Fruit fly (Drosophila melanogaster) whole organism, embryonic: Measurements from ENCODE around the gene scrt.

Experiments
- Ada2b ChIP-seq: fragments of 200-800 bp; sonication (Bioruptor generic); IDR thresholded peaks from 2 replicates; pipeline ENCODE4 v1.3.6; 2022; ENCODE audit warnings: missing biosample characterization, missing genetic modification characterization
- Antp ChIP-seq: fragments of 200-800 bp; sonication (Bioruptor generic); optimal IDR thresholded peaks from 3 replicates; lab custom pipeline; 2016; ENCODE audit warnings: missing biosample characterization, missing genetic modification characterization
- B-H2 ChIP-seq: fragments of 200-800 bp; sonication (Bioruptor generic); optimal IDR thresholded peaks from 2 replicates; lab custom pipeline; 2018; ENCODE audit warnings: missing biosample characterization, mild to moderate bottlenecking, missing genetic modification characterization
- CG10147 ChIP-seq: fragments of 200-800 bp; sonication (Bioruptor generic); optimal IDR thresholded peaks from 2 replicates; lab custom pipeline; 2019; ENCODE audit warnings: missing biosample characterization, mild to moderate bottlenecking, missing genetic modification characterization, moderate library complexity
- CG11093 ChIP-seq: fragments of 200-800 bp; sonication (Bioruptor generic); IDR thresholded peaks from 3 replicates; pipeline ENCODE4 v1.3.6; 2022; ENCODE audit warnings: missing biosample characterization, missing genetic modification characterization
- CG13296 ChIP-seq: fragments of 200-800 bp; sonication (Bioruptor generic); optimal IDR thresholded peaks from 3 replicates; lab custom pipeline; 2018; ENCODE audit warnings: missing biosample characterization, mild to moderate bottlenecking, missing genetic modification characterization
- CG15479 ChIP-seq: fragments of 200-800 bp; sonication (Bioruptor generic); optimal IDR thresholded peaks from 3 replicates; lab custom pipeline; 2019; ENCODE audit warnings: missing biosample characterization, mild to moderate bottlenecking, missing genetic modification characterization, moderate library complexity
- CG15696 ChIP-seq: fragments of 200-800 bp; sonication (Bioruptor generic); optimal IDR thresholded peaks from 2 replicates; lab custom pipeline; 2019; ENCODE audit warnings: missing biosample characterization, mild to moderate bottlenecking, missing genetic modification characterization, moderate library complexity
- CG16813 ChIP-seq: fragments of 200-800 bp; sonication (Bioruptor generic); IDR thresholded peaks from 3 replicates; pipeline ENCODE4 v1.3.6; 2022; ENCODE audit warnings: missing biosample characterization, missing genetic modification characterization; ENCODE audit not compliant: partially characterized antibody
- CG17802 ChIP-seq: fragments of 200-800 bp; sonication (Bioruptor generic); optimal IDR thresholded peaks from 2 replicates; lab custom pipeline; 2018; ENCODE audit warnings: missing biosample characterization, mild to moderate bottlenecking, missing genetic modification characterization, moderate library complexity
- CG1792 ChIP-seq: fragments of 200-800 bp; sonication (Bioruptor generic); optimal IDR thresholded peaks from 2 replicates; lab custom pipeline; 2016; ENCODE audit warnings: missing biosample characterization, missing genetic modification characterization
- CG1832 ChIP-seq: fragments of 200-800 bp; sonication (Bioruptor generic); optimal IDR thresholded peaks from 2 replicates; lab custom pipeline; 2017; ENCODE audit warnings: missing biosample characterization, mild to moderate bottlenecking, missing genetic modification characterization, inconsistent platforms
- CG2199 ChIP-seq: fragments of 200-800 bp; sonication (Bioruptor generic); IDR thresholded peaks from 3 replicates; pipeline ENCODE4 v1.3.6; 2022; ENCODE audit warnings: missing biosample characterization, missing genetic modification characterization
- CG2889 ChIP-seq: fragments of 200-800 bp; sonication (Bioruptor generic); IDR thresholded peaks from 3 replicates; pipeline ENCODE4 v1.3.6; 2022; ENCODE audit warnings: missing biosample characterization, missing genetic modification characterization
- CG31441 ChIP-seq: fragments of 200-800 bp; sonication (Bioruptor generic); IDR thresholded peaks from 2 replicates; pipeline ENCODE4 v1.3.6; 2022; ENCODE audit warnings: missing biosample characterization, missing genetic modification characterization
- CG32532 ChIP-seq: fragments of 200-800 bp; sonication (Bioruptor generic); IDR thresholded peaks from 2 replicates; pipeline ENCODE4 v1.3.6; 2022; ENCODE audit warnings: missing biosample characterization, missing genetic modification characterization
- CG33557 ChIP-seq: fragments of 200-800 bp; sonication (Bioruptor generic); optimal IDR thresholded peaks from 2 replicates; lab custom pipeline; 2019; ENCODE audit warnings: missing biosample characterization, mild to moderate bottlenecking, missing genetic modification characterization, moderate library complexity
- CG43689 ChIP-seq: fragments of 200-800 bp; sonication (Bioruptor generic); IDR thresholded peaks from 2 replicates; pipeline ENCODE4 v1.3.6; 2022; ENCODE audit warnings: missing biosample characterization, missing genetic modification characterization
- CG5245 ChIP-seq: fragments of 200-800 bp; sonication (Bioruptor generic); optimal IDR thresholded peaks from 3 replicates; lab custom pipeline; 2016; ENCODE audit warnings: missing biosample characterization, missing genetic modification characterization
- CG5953 ChIP-seq: fragments of 200-800 bp; sonication (Bioruptor generic); IDR thresholded peaks from 2 replicates; pipeline ENCODE4 v1.3.6; 2022; ENCODE audit warnings: missing biosample characterization, missing genetic modification characterization
- CG6791 ChIP-seq: fragments of 200-800 bp; sonication (Bioruptor generic); IDR thresholded peaks from 3 replicates; pipeline ENCODE4 v1.3.6; 2022; ENCODE audit warnings: missing biosample characterization, missing genetic modification characterization; ENCODE audit not compliant: partially characterized antibody
- CG6813 ChIP-seq: fragments of 200-800 bp; sonication (Bioruptor generic); optimal IDR thresholded peaks from 2 replicates; lab custom pipeline; 2017; ENCODE audit warnings: missing biosample characterization, missing genetic modification characterization, mild to moderate bottlenecking, moderate library complexity, missing genetic modification reagents
- CG7357 ChIP-seq: fragments of 200-800 bp; sonication (Bioruptor generic); IDR thresholded peaks from 3 replicates; pipeline ENCODE4 v1.3.6; 2022; ENCODE audit warnings: missing biosample characterization, missing genetic modification characterization
- CG8290 ChIP-seq, 3 experiments: fragments of 200-800 bp; sonication (Bioruptor generic); optimal IDR thresholded peaks; 2 replicates each; lab custom pipeline; 2016 to 2019; ENCODE audit warnings: missing biosample characterization in 3 of 3, missing genetic modification characterization in 3 of 3, mild to moderate bottlenecking in 2 of 3, moderate library complexity in 1 of 3
- CG8388 ChIP-seq: fragments of 200-800 bp; sonication (Bioruptor generic); optimal IDR thresholded peaks from 2 replicates; lab custom pipeline; 2019; ENCODE audit warnings: missing biosample characterization, mild to moderate bottlenecking, missing genetic modification characterization, moderate library complexity
- CG9817 ChIP-seq: fragments of 200-800 bp; sonication (Bioruptor generic); optimal IDR thresholded peaks from 2 replicates; lab custom pipeline; 2018; ENCODE audit warnings: missing biosample characterization, mild to moderate bottlenecking, missing genetic modification characterization, moderate library complexity
- Dip2 ChIP-seq: fragments of 200-800 bp; sonication (Bioruptor generic); IDR thresholded peaks from 2 replicates; pipeline ENCODE4 v1.3.6; 2022; ENCODE audit warnings: missing biosample characterization, missing genetic modification characterization
- Doc2 ChIP-seq: fragments of 200-800 bp; sonication (Bioruptor generic); IDR thresholded peaks from 2 replicates; pipeline ENCODE4 v1.3.6; 2022; ENCODE audit warnings: missing biosample characterization, missing genetic modification characterization
- Dref ChIP-seq: fragments of 200-800 bp; sonication (Bioruptor generic); IDR thresholded peaks from 2 replicates; pipeline ENCODE4 v1.3.6; 2022; ENCODE audit warnings: missing biosample characterization, missing genetic modification characterization
- HLH54F ChIP-seq: fragments of 200-800 bp; sonication (Bioruptor generic); optimal IDR thresholded peaks from 3 replicates; lab custom pipeline; 2016; ENCODE audit warnings: missing biosample characterization, missing genetic modification characterization
- Lhr ChIP-seq: fragments of 200-800 bp; sonication (Bioruptor generic); optimal IDR thresholded peaks from 3 replicates; lab custom pipeline; 2017; ENCODE audit warnings: mild to moderate bottlenecking, missing biosample characterization, missing genetic modification reagents, missing genetic modification characterization
- NFAT ChIP-seq: fragments of 200-800 bp; sonication (Bioruptor generic); IDR thresholded peaks from 2 replicates; pipeline ENCODE4 v1.3.6; 2022; ENCODE audit warnings: missing biosample characterization, missing genetic modification characterization
- Optix ChIP-seq: fragments of 200-800 bp; sonication (Bioruptor generic); IDR thresholded peaks from 3 replicates; pipeline ENCODE4 v1.3.6; 2022; ENCODE audit warnings: missing biosample characterization, missing genetic modification characterization
- Pdp1 ChIP-seq, 2 experiments: fragments of 200-800 bp; sonication (Bioruptor generic); optimal IDR thresholded peaks; 3 replicates each; lab custom pipeline; 2016; ENCODE audit warnings: missing biosample characterization in 2 of 2, missing genetic modification characterization in 2 of 2, mild to moderate bottlenecking in 1 of 2, moderate library complexity in 1 of 2
- Tbp ChIP-seq: fragments of >200 bp; optimal IDR thresholded peaks from 2 replicates; lab custom pipeline; 2018; ENCODE audit warnings: missing biosample characterization, missing genetic modification characterization
- ase ChIP-seq: fragments of 200-800 bp; sonication (Bioruptor generic); IDR thresholded peaks from 3 replicates; pipeline ENCODE4 v1.3.6; 2022; ENCODE audit warnings: missing biosample characterization, missing genetic modification characterization
- cas ChIP-seq: fragments of 200-800 bp; sonication (Bioruptor generic); IDR thresholded peaks from 2 replicates; pipeline ENCODE4 v1.3.6; 2022; ENCODE audit warnings: missing biosample characterization, missing genetic modification characterization
- danr ChIP-seq: fragments of 200-800 bp; sonication (Bioruptor generic); IDR thresholded peaks from 2 replicates; pipeline ENCODE4 v1.3.6; 2022; ENCODE audit warnings: missing biosample characterization, missing genetic modification characterization
- ewg ChIP-seq: fragments of 200-800 bp; sonication (Bioruptor generic); optimal IDR thresholded peaks from 3 replicates; lab custom pipeline; 2017; ENCODE audit warnings: mild to moderate bottlenecking, missing biosample characterization, missing genetic modification reagents, missing genetic modification characterization
- eyg ChIP-seq: fragments of 200-800 bp; sonication (Bioruptor generic); optimal IDR thresholded peaks from 3 replicates; lab custom pipeline; 2016; ENCODE audit warnings: missing biosample characterization, missing genetic modification characterization
- gcm ChIP-seq: fragments of 200-800 bp; sonication (Bioruptor generic); optimal IDR thresholded peaks from 2 replicates; lab custom pipeline; 2019; ENCODE audit warnings: missing biosample characterization, mild to moderate bottlenecking, missing genetic modification characterization, moderate library complexity
- hbn ChIP-seq: fragments of 200-800 bp; sonication (Bioruptor generic); IDR thresholded peaks from 2 replicates; pipeline ENCODE4 v1.3.6; 2022; ENCODE audit warnings: missing biosample characterization, missing genetic modification characterization; ENCODE audit not compliant: partially characterized antibody
- inv ChIP-seq: fragments of 200-800 bp; sonication (Bioruptor generic); IDR thresholded peaks from 2 replicates; pipeline ENCODE4 v1.3.6; 2022; ENCODE audit warnings: missing biosample characterization, missing genetic modification characterization; ENCODE audit not compliant: partially characterized antibody
- jigr1 ChIP-seq: fragments of 200-800 bp; sonication (Bioruptor generic); IDR thresholded peaks from 3 replicates; pipeline ENCODE4 v1.3.6; 2022; ENCODE audit warnings: missing biosample characterization, missing genetic modification characterization
- knrl ChIP-seq: fragments of 200-800 bp; sonication (Bioruptor generic); IDR thresholded peaks from 3 replicates; pipeline ENCODE4 v1.3.6; 2022; ENCODE audit warnings: missing biosample characterization, missing genetic modification characterization; ENCODE audit not compliant: partially characterized antibody
- org-1 ChIP-seq: fragments of 200-800 bp; sonication (Bioruptor generic); optimal IDR thresholded peaks from 2 replicates; lab custom pipeline; 2017; ENCODE audit warnings: missing biosample characterization, missing genetic modification characterization
- peb ChIP-seq: fragments of 200-800 bp; sonication (Bioruptor generic); IDR thresholded peaks from 2 replicates; pipeline ENCODE4 v1.3.6; 2022; ENCODE audit warnings: missing biosample characterization, missing genetic modification characterization
- pho ChIP-seq: fragments of 200-800 bp; sonication (Bioruptor generic); optimal IDR thresholded peaks from 2 replicates; lab custom pipeline; 2016; ENCODE audit warnings: missing biosample characterization, missing genetic modification characterization
- seq ChIP-seq: fragments of 200-800 bp; sonication (Bioruptor generic); IDR thresholded peaks from 2 replicates; pipeline ENCODE4 v1.3.6; 2022; ENCODE audit warnings: missing biosample characterization, missing genetic modification characterization
- vnd ChIP-seq: fragments of 200-800 bp; sonication (Bioruptor generic); IDR thresholded peaks from 3 replicates; pipeline ENCODE4 v1.3.6; 2022; ENCODE audit warnings: missing biosample characterization, missing genetic modification characterization; ENCODE audit not compliant: partially characterized antibody
- zfh1 ChIP-seq: fragments of 200-800 bp; sonication (Bioruptor generic); IDR thresholded peaks from 3 replicates; pipeline ENCODE4 v1.3.6; 2022; ENCODE audit warnings: missing biosample characterization, missing genetic modification characterization

scrt gene

DNA sequence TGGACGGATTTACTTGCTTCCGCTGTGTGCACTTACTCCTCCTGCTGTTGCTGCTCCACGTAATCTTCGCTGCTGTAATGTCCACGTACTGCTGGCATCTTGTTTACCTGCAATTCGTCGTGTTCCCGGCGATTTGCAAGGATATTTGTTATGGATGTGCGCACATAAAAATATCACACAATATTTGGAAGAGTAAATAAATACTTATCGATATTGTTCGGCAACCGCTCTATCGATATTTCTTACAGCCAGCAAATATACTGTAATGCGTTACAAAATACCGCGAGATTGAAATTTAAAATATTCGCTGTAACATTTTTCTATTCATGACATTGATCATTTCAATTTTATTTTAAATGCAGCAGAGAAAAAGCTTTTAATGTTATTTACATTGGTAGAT, 45.9 kb upstream of the scrt start, which contains the start of gene CG10866 (continued):
- TF ChIP-seq CG15696 (tag; lab: Kevin White, UChicago) (no peak), inv (GFP tag; lab: Robert Waterston, UW) (peak; percentile 78), cas (no peak), Doc2 (GFP tag; lab: Robert Waterston, UW) (no peak), CG5245 (GFP tag; lab: Kevin White, UChicago) (no peak), CG6791 (GFP tag; lab: Robert Waterston, UW) (peak; percentile 81), CG1792 (GFP tag; lab: Kevin White, UChicago) (no peak), CG17802 (no peak), CG10147 (GFP tag; lab: Kevin White, UChicago) (no peak), CG31441 (no peak), Ada2b (GFP tag; lab: Robert Waterston, UW) (no peak), zfh1 (GFP tag; lab: Robert Waterston, UW) (no peak), Tbp (GFP tag; lab: Kevin White, UChicago) (no peak), CG32532 (GFP tag; lab: Robert Waterston, UW) (no peak), Pdp1 (GFP tag; optimal IDR thresholded peaks at IDR 0.05; lab: Kevin White, UChicago) (peak in 1 of 2 experiments; percentile 51), CG8388 (GFP tag; lab: Kevin White, UChicago) (no peak), hbn (GFP tag; lab: Robert Waterston, UW) (peak; percentile 79), CG16813 (GFP tag; lab: Robert Waterston, UW) (peak; percentile 84), HLH54F (no peak), CG8290 (GFP tag; optimal IDR thresholded peaks at IDR 0.05; lab: Kevin White, UChicago) (no peak), CG8290 (tag; optimal IDR thresholded peaks at IDR 0.05; lab: Kevin White, UChicago) (peak in 1 of 2 experiments; percentile 57), CG33557 (GFP tag; lab: Kevin White, UChicago) (no peak), B-H2 (no peak), CG9817 (tag; lab: Kevin White, UChicago) (no peak), seq (GFP tag; lab: Robert Waterston, UW) (no peak), Antp (GFP tag; lab: Kevin White, UChicago) (no peak), NFAT (no peak), peb (GFP tag; lab: Robert Waterston, UW) (no peak), Dip2 (GFP tag; lab: Robert Waterston, UW) (no peak), jigr1 (no peak), CG1832 (no peak), gcm (GFP tag; lab: Kevin White, UChicago) (no peak), org-1 (no peak), CG2889 (GFP tag; lab: Robert Waterston, UW) (no peak), danr (GFP tag; lab: Robert Waterston, UW) (no peak), CG6813 (GFP tag; lab: Kevin White, UChicago) (no peak), eyg (GFP tag; lab: Kevin White, UChicago) (no peak), ewg (no peak), CG2199 (no peak), CG15479 (GFP tag; lab: Kevin White, UChicago) (no peak), vnd (peak; percentile 73), CG13296 (GFP tag; lab: Kevin White, UChicago) (no peak), CG5953 (GFP tag; lab: Robert Waterston, UW) (no peak), knrl (GFP tag; lab: Robert Waterston, UW) (peak; percentile 80), CG7357 (GFP tag; lab: Robert Waterston, UW) (no peak), pho (no peak), Optix (no peak), ase (GFP tag; lab: Robert Waterston, UW) (no peak), CG11093 (GFP tag; lab: Robert Waterston, UW) (no peak), Lhr (GFP tag; lab: Kevin White, UChicago) (no peak), CG43689 (no peak), Dref (GFP tag; lab: Robert Waterston, UW) (peak; percentile 79)
